Fruit fly (Drosophila melanogaster): Measurements from ENCODE around the gene Sh3beta.

Gene Sh3beta

DNA sequence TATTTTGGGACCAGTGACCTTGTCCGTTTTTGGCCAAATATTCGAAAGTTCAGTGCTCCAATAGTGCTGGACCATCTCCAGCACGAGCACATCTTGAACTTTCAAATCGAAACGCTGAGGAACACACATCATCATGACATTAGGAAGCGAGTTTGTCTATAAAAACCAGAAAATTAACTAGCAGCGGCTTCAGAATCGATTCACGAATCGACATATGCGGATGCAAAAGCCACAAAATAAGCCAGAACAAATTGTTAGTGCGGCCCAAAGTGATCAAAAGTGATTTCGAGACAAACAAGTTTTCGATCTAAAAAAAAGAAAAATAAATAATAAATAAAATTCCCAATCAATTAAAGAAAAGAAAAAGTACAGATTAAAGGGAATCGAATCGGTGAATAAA lies 21.4 kb upstream of the Sh3beta start, which contains the start of gene CG8563:
Gene CG8563, plus strand, starts transcription at position 301 of the 400 bp plus-strand sequence.
- TF ChIP-seq CG3032 (tag; optimal IDR thresholded peaks at IDR 0.05) (no peak), CG6808 (GFP tag; optimal IDR thresholded peaks at IDR 0.05) (no peak), lz (GFP tag; optimal IDR thresholded peaks at IDR 0.05) (no peak), vri (GFP tag; optimal IDR thresholded peaks at IDR 0.05) (no peak), Hr38 (GFP tag; optimal IDR thresholded peaks at IDR 0.05) (no peak), CG34406 (GFP tag; optimal IDR thresholded peaks at IDR 0.05) (no peak), Sox14 (GFP tag; optimal IDR thresholded peaks at IDR 0.05) (no peak), acj6 (GFP tag; optimal IDR thresholded peaks at IDR 0.05) (no peak), CG3919 (GFP tag; optimal IDR thresholded peaks at IDR 0.05) (no peak), topi (GFP tag; optimal IDR thresholded peaks at IDR 0.05) (no peak)

DNA sequence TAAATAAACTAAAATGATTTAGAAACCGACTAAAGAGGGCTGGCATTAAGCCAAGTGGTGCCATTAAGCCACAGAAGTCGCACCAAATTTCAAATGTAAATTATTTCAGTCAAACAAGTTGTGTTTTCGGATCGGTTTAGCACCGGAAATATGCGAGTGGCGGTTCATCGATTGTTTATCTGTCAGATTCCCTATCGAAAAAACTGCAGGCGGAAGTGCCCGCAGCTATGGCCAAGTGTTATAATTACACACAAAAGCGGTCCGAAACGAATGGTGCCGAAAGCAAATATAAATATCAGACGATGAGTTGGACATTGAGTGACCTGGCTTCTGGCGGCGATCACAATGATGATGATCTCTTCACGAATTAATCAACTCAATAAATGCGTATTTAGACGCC lies 20.9 kb upstream of the Sh3beta start:
- TF ChIP-seq CG15336 (GFP tag; IDR thresholded peaks at IDR 0.05) (no peak), ss (GFP tag; optimal IDR thresholded peaks at IDR 0.05) (no peak), CG3032 (tag; optimal IDR thresholded peaks at IDR 0.05) (no peak), Sox14 (GFP tag; optimal IDR thresholded peaks at IDR 0.05) (no peak), Gug (GFP tag; IDR thresholded peaks at IDR 0.05) (no peak), cyc (GFP tag; optimal IDR thresholded peaks at IDR 0.05) (no peak), achi (GFP tag; optimal IDR thresholded peaks at IDR 0.05) (no peak), CG3919 (GFP tag; optimal IDR thresholded peaks at IDR 0.05) (no peak), Met (GFP tag; optimal IDR thresholded peaks at IDR 0.05) (no peak), spab (GFP tag; optimal IDR thresholded peaks at IDR 0.05) (no peak), Eip93F (GFP tag; optimal IDR thresholded peaks at IDR 0.05) (no peak), CG16779 (tag; optimal IDR thresholded peaks at IDR 0.05) (no peak), CG6792 (GFP tag; optimal IDR thresholded peaks at IDR 0.05) (no peak), pdm3 (GFP tag; optimal IDR thresholded peaks at IDR 0.05) (no peak), CG10669 (GFP tag; optimal IDR thresholded peaks at IDR 0.05) (no peak), CG11762 (GFP tag; optimal IDR thresholded peaks at IDR 0.05; ENCODE audit: insufficient read depth) (no peak), fkh (GFP tag; optimal IDR thresholded peaks at IDR 0.05) (no peak), CG8632 (GFP tag; optimal IDR thresholded peaks at IDR 0.05) (no peak), acj6 (GFP tag; optimal IDR thresholded peaks at IDR 0.05) (no peak)

- TF ChIP-seq spab (GFP tag; optimal IDR thresholded peaks at IDR 0.05) (no peak), CG31627 (GFP tag; optimal IDR thresholded peaks at IDR 0.05) (no peak), svp (GFP tag) (peak; percentile 10)
These were observed 18.8 kb upstream of the Sh3beta start, which contains the start of gene CG8564 for dm6 chr3L:7387814-7388213. CG8564 (minus strand) TSS chr3L:7387914.

DNA sequence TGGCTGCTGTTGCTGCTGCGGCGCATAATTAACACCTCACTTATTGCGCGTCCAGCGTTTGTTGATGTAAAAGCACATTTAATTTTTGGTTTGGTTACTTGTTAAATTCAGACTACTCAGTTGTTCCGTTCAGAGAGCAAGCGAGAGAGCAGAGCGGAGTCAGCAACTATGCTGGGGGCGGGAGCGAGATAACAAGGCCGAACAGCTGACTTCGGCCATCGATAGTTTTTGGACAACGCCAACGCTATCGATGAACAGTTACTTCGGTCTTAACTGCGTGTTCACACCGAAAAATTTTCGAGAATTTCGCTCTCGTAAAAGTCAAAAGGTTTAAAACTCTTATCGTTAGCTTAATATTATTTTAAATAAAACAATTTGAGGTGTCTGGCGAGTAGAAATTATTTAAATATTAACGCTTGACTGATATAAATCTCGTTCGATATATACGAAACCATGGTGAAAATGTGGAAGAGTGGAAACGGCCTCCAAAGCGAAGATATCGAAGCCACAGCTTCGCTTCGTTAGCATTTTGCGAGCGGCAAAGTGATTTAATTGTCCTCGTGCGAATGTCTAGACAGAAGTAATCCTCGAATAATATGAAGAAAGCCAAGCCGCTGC lies 12.4 kb upstream of the Sh3beta start, which contains the start of the genes SMSr and smid:
Gene SMSr, minus strand, starts transcription at position 116 of the 618 bp plus-strand sequence.
Gene smid, plus strand, starts transcription at position 256 of the 618 bp plus-strand sequence.
- TF ChIP-seq acj6 (GFP tag; optimal IDR thresholded peaks at IDR 0.05) (peak; percentile 71), Blimp-1 (GFP tag; optimal IDR thresholded peaks at IDR 0.05) (no peak), CG3919 (GFP tag; optimal IDR thresholded peaks at IDR 0.05) (peak; percentile 58), Hr39 (GFP tag; optimal IDR thresholded peaks at IDR 0.05) (peak; percentile 66), Sox102F (GFP tag; optimal IDR thresholded peaks at IDR 0.05) (peak; percentile 50), Met (GFP tag; optimal IDR thresholded peaks at IDR 0.05) (no peak), Eip75B (GFP tag; optimal IDR thresholded peaks at IDR 0.05) (peak; percentile 61), spab (GFP tag; optimal IDR thresholded peaks at IDR 0.05) (no peak), pdm3 (GFP tag; optimal IDR thresholded peaks at IDR 0.05) (peak; percentile 70), Sox15 (GFP tag; optimal IDR thresholded peaks at IDR 0.05) (peak; percentile 53), salr (GFP tag; optimal IDR thresholded peaks at IDR 0.05) (peak in 1 of 2 experiments; percentile 68), eg (GFP tag; IDR thresholded peaks at IDR 0.05) (no peak), Hr4 (GFP tag; optimal IDR thresholded peaks at IDR 0.05) (peak; percentile 71), CG16779 (tag; optimal IDR thresholded peaks at IDR 0.05) (no peak), dac (GFP tag; optimal IDR thresholded peaks at IDR 0.05) (peak; percentile 2), CG15336 (GFP tag; IDR thresholded peaks at IDR 0.05) (peak; percentile 32; the same call in 1 of the 2 replicates), lz (GFP tag; optimal IDR thresholded peaks at IDR 0.05) (peak; percentile 71), vri (GFP tag; optimal IDR thresholded peaks at IDR 0.05) (no peak), CG7368 (GFP tag; optimal IDR thresholded peaks at IDR 0.05) (no peak), Hr38 (GFP tag; optimal IDR thresholded peaks at IDR 0.05) (no peak), CG31627 (GFP tag; optimal IDR thresholded peaks at IDR 0.05) (peak; percentile 70), CG32006 (GFP tag; optimal IDR thresholded peaks at IDR 0.05) (no peak), Eip93F (GFP tag; optimal IDR thresholded peaks at IDR 0.05) (no peak), cyc (GFP tag; optimal IDR thresholded peaks at IDR 0.05) (peak; percentile 64), topi (GFP tag; optimal IDR thresholded peaks at IDR 0.05) (peak; percentile 65), CG8119 (GFP tag; IDR thresholded peaks at IDR 0.05) (no peak), Gug (GFP tag; IDR thresholded peaks at IDR 0.05) (peak; percentile 57; the same call in 1 of the 2 replicates), Smox (GFP tag; optimal IDR thresholded peaks at IDR 0.05) (no peak), achi (GFP tag; optimal IDR thresholded peaks at IDR 0.05) (peak; percentile 44), fd59A (GFP tag; optimal IDR thresholded peaks at IDR 0.05) (no peak), Ets21C (GFP tag; optimal IDR thresholded peaks at IDR 0.05) (peak; percentile 57), CG8632 (GFP tag; optimal IDR thresholded peaks at IDR 0.05) (no peak)

All from whole organism, prepupa.